Worm (Caenorhabditis elegans): ENCODE data around the gene fbxa-150.
A peak's percentile ranks its signal among the peaks of the same experiment; 100 is the strongest.

The fbxa-150 gene

DNA sequence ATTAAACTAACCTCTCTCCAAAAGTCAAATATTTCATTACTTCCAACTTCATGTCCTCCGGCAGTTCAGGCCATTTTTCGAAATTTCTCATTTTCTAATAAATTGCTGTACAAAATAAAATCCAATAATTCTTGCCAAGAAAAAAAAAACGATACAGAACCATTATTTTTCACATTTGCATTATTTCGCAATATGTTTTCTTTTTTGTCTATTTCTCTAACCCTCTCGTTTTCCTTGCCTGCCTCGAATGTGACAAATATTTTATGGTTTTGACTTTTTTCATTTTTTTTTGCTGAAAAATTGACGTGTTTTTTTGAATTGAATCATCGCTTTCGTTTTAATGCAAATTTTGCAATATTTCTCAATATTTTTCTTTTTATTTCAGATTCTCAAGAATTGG is at the start of gene fbxa-150, which contains the start of gene Y38H6C.9:
Gene fbxa-150 (plus strand): TSS at position 380 of the 400 bp plus-strand sequence.
Gene Y38H6C.9 (minus strand): TSS at position 52 of the 400 bp plus-strand sequence.
- TF ChIP-seq fos-1 (tag; optimal IDR thresholded peaks at IDR 0.05) (no peak), sea-2 (GFP tag; optimal IDR thresholded peaks at IDR 0.05) (no peak), ceh-16 (tag; optimal IDR thresholded peaks at IDR 0.05) (no peak), lin-39 (tag; optimal IDR thresholded peaks at IDR 0.05) (no peak), jun-1 (tag; optimal IDR thresholded peaks at IDR 0.05) (no peak), nhr-43 (tag; optimal IDR thresholded peaks at IDR 0.05; ENCODE audit: poor library complexity, severe bottlenecking) (no peak), nhr-67 (tag; optimal IDR thresholded peaks at IDR 0.05) (no peak), nfya-1 (tag; optimal IDR thresholded peaks at IDR 0.05; ENCODE audit: insufficient read depth) (no peak), snpc-4 (tag; optimal IDR thresholded peaks at IDR 0.05) (no peak), tbx-2 (tag; optimal IDR thresholded peaks at IDR 0.05) (no peak), lsy-12 (tag; optimal IDR thresholded peaks at IDR 0.05) (no peak), nhr-237 (tag; optimal IDR thresholded peaks at IDR 0.05) (no peak), unc-62 (GFP tag; optimal IDR thresholded peaks at IDR 0.05) (no peak), aly-2 (tag; optimal IDR thresholded peaks at IDR 0.05) (no peak), daf-12 (tag; optimal IDR thresholded peaks at IDR 0.05) (no peak)

DNA sequence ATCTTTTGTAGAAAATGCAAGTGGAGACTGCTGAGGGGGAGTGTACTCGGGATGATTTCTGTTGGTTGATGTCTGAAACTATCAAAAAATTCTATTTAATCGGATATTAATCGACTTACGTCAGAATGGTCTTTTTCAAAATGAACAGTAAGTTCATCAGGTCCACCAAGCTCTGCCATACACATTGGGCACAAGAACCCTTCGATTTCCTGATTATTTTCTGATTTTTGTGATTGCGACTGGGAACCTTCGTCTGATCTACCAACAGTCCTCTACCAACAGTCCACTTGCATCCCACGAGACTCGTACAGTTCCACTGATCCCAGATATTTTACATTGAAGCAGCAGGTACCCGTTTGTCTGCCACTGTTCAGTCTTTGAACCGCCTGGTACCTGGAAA is 47.4 kb upstream of the fbxa-150 start:
- TF ChIP-seq nhr-43 (tag; optimal IDR thresholded peaks at IDR 0.05; ENCODE audit: poor library complexity, severe bottlenecking) (no peak), unc-62 (GFP tag; optimal IDR thresholded peaks at IDR 0.05) (no peak), elt-3 (tag; optimal IDR thresholded peaks at IDR 0.05) (no peak), mdl-1 (tag; optimal IDR thresholded peaks at IDR 0.05) (no peak), elt-2 (tag; optimal IDR thresholded peaks at IDR 0.05) (no peak)

- TF ChIP-seq nfya-1 (tag; optimal IDR thresholded peaks at IDR 0.05; ENCODE audit: insufficient read depth) (peak; percentile 97), R02D3.7 (tag; optimal IDR thresholded peaks at IDR 0.05) (no peak)
Measured at ce11 chrV:20475830-20476229, 46.6 kb upstream of the fbxa-150 start, which contains the start of gene B0250.7. Gene B0250.7 (minus strand): TSS chrV:20476061.

- TF ChIP-seq ztf-11 (tag; optimal IDR thresholded peaks at IDR 0.05): no peak
- no peak for TF ChIP-seq pqm-1 (tag; optimal IDR thresholded peaks at IDR 0.05)
- no peak for TF ChIP-seq eor-1 (tag; optimal IDR thresholded peaks at IDR 0.05)
- no peak for TF ChIP-seq daf-12 (tag; optimal IDR thresholded peaks at IDR 0.05)
- no peak for TF ChIP-seq nhr-77 (tag; optimal IDR thresholded peaks at IDR 0.05)
- no peak for TF ChIP-seq nhr-43 (tag; optimal IDR thresholded peaks at IDR 0.05; ENCODE audit: poor library complexity, severe bottlenecking)
- no peak for TF ChIP-seq unc-39 (tag; optimal IDR thresholded peaks at IDR 0.05)
- TF ChIP-seq elt-1 (tag; optimal IDR thresholded peaks at IDR 0.05): no peak
- TF ChIP-seq fkh-10 (GFP tag; optimal IDR thresholded peaks at IDR 0.05): no peak
- TF ChIP-seq ama-1 (optimal IDR thresholded peaks at IDR 0.05): no peak
- no peak for TF ChIP-seq skn-1 (tag; optimal IDR thresholded peaks at IDR 0.05)
- no peak for TF ChIP-seq nhr-76 (tag; optimal IDR thresholded peaks at IDR 0.05)
- TF ChIP-seq ceh-9 (tag; optimal IDR thresholded peaks at IDR 0.05): no peak
- no peak for TF ChIP-seq egl-27 (tag; optimal IDR thresholded peaks at IDR 0.05)
Measured at ce11 chrV:20476514-20476913, 45.9 kb upstream of the fbxa-150 start.

DNA sequence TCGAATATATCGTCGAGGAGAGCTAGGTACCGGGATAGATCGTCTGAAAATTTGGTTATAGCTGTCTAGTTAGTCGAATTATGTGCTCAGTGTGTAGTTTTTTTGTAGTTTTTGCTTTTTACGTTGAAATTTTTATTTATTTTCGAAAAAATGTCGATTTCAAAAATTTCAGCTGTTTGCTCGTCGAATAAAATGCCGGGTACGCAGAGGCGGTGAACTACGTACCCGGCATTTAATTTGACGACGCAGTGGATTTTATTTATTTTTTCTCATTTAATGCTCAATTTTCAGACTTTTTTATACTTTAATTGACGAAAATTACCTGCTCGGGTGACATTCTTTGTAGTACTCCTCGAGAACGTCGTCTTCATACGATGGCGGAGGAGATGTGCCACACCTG is 45.4 kb upstream of the fbxa-150 start:
- TF ChIP-seq nhr-23 (tag; optimal IDR thresholded peaks at IDR 0.05): peak; percentile 17
- TF ChIP-seq nhr-25 (tag; optimal IDR thresholded peaks at IDR 0.05): no peak
- peak; percentile 41 for TF ChIP-seq hmg-11 (tag; optimal IDR thresholded peaks at IDR 0.05)
- TF ChIP-seq R02D3.7 (tag; optimal IDR thresholded peaks at IDR 0.05): peak; percentile 20
- TF ChIP-seq nfya-1 (tag; optimal IDR thresholded peaks at IDR 0.05; ENCODE audit: insufficient read depth): peak; percentile 46
- peak; percentile 34 for TF ChIP-seq lin-15B (tag; optimal IDR thresholded peaks at IDR 0.05)
- peak; percentile 0 for TF ChIP-seq pha-4 (tag; optimal IDR thresholded peaks at IDR 0.05)
- TF ChIP-seq mdl-1 (tag; optimal IDR thresholded peaks at IDR 0.05): no peak
